Fruit fly (Drosophila melanogaster) whole organism, wandering third instar larva: Measurements from ENCODE around the gene Ptx1.

Experiments
- Abd-B ChIP-seq: fragments of >200 bp; optimal IDR thresholded peaks from 2 replicates; lab custom pipeline; 2017; ENCODE audit warnings: missing biosample characterization, missing genetic modification characterization
- CG32264 ChIP-seq: fragments of 200-800 bp; sonication (Bioruptor generic); optimal IDR thresholded peaks from 2 replicates; lab custom pipeline; 2016; ENCODE audit warnings: missing biosample characterization, missing genetic modification characterization
- N ChIP-seq: fragments of >200 bp; optimal IDR thresholded peaks from 2 replicates; lab custom pipeline; 2018; ENCODE audit warnings: missing biosample characterization, missing external identifiers, missing genetic modification characterization
- lola ChIP-seq: fragments of >200 bp; optimal IDR thresholded peaks from 2 replicates; lab custom pipeline; 2017; ENCODE audit warnings: missing biosample characterization, missing genetic modification characterization
- psq ChIP-seq: fragments of 200-800 bp; sonication (Bioruptor generic); optimal IDR thresholded peaks from 3 replicates; lab custom pipeline; 2017; ENCODE audit warnings: missing biosample characterization, mild to moderate bottlenecking, missing genetic modification characterization, moderate library complexity
- sv ChIP-seq: fragments of 200-800 bp; sonication (Bioruptor generic); optimal IDR thresholded peaks from 3 replicates; lab custom pipeline; 2016; ENCODE audit warnings: missing biosample characterization, missing genetic modification characterization
- usp ChIP-seq: fragments of >200 bp; optimal IDR thresholded peaks from 2 replicates; lab custom pipeline; 2017; ENCODE audit warnings: missing biosample characterization, missing genetic modification characterization

DNA sequence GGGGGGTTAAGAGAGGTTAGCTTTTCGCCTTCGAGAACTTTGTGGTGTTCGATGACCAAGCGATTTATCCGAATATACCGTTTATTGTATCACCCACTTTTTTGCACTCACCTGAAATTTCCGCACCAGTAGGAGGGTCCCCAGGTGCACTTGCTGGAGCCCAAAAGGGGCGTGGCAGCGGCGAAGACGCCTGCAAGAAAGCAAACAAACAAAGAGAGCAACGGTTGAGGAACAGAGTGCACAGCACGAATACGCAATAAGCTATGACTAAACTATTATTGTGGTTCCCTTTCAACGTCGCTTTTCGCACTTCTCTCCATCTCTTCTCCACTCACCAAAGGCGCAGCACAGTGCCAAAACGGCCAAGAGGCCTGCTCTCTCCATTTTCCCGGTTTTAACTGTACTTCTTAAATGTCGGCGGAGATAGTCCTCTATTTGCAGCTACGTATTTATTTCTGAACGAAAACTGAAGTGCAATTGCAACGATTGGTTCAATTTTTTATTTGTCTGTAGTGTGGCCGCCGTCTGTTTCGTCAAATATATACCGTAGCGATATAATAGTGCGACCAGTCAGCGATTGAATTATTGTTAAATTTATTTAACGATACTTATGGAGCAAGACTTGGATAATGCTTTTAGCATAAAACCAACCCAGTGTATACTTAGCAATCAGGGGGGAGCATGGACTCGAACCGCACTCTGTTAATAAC lies 23.8 kb upstream of the Ptx1 start, which contains the start of gene Sap-r:
- TF ChIP-seq lola (GFP tag; lab: Kevin White, UChicago): no peak
- TF ChIP-seq usp (GFP tag; lab: Kevin White, UChicago): no peak
- no peak for TF ChIP-seq sv (GFP tag; lab: Kevin White, UChicago)
- peak; percentile 60 for TF ChIP-seq psq (GFP tag; lab: Kevin White, UChicago)
- no peak for TF ChIP-seq N (GFP tag; lab: Kevin White, UChicago)
- TF ChIP-seq Abd-B (GFP tag; lab: Kevin White, UChicago): no peak
- TF ChIP-seq CG32264 (GFP tag; lab: Kevin White, UChicago): peak; percentile 14
